Worm (Caenorhabditis elegans): ENCODE data around the gene F15H10.7.

ce11 chrV:10428608-10429007, 22.4 kb upstream of the F15H10.7 start, which contains the start of gene tag-314:
- TF ChIP-seq elt-3 (tag; optimal IDR thresholded peaks at IDR 0.05) (no peak), egl-27 (tag; optimal IDR thresholded peaks at IDR 0.05) (no peak), nhr-12 (tag; optimal IDR thresholded peaks at IDR 0.05) (no peak), R02D3.7 (tag; optimal IDR thresholded peaks at IDR 0.05) (no peak)
